Fruit fly (Drosophila melanogaster) whole organism: ENCODE data around the gene Rpn10.

Experiments used
- CG8478 ChIP-seq: fragments of >200 bp; optimal IDR thresholded peaks from 2 replicates; lab custom pipeline; 2018; ENCODE audit warnings: inconsistent platforms
- usp ChIP-seq: fragments of >200 bp; optimal IDR thresholded peaks from 2 replicates; lab custom pipeline; 2017; ENCODE audit warnings: missing biosample characterization, missing genetic modification characterization, mixed read lengths

DNA sequence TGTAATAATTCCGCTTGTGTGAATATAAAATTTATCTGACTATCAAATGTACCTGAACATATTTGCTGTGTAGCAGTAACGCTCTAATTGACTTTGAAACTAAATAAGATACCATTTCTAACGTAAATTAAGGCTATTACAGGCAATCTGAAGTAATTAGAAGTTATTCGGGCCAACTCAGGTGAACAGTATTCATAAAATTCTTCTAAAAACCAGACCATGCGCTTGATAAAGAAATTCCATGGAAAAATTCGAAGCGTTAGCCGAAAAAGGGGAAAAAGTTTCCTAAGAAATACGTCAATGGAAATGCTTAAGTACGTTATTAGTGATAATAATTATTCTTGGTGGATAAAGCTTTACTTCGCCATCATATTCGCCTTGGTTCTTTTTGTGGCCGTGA lies 2.4 kb upstream of the Rpn10 start, which contains the start of gene ppk5:
- TF ChIP-seq usp (GFP tag; lab: Kevin White, UChicago) (no peak), CG8478 (lab: Kevin White, UChicago) (no peak)
